Worm (Caenorhabditis elegans) whole organism, L4 larva: ENCODE measurements around the gene bed-3.

ENCODE experiments used
- F26F4.8 ChIP-seq: fragments of 200-800 bp; sonication (Bioruptor generic); conservative IDR thresholded peaks from 2 replicates; pipeline ENCODE4 v1.3.6; 2022; ENCODE audit warnings: missing genetic modification characterization, missing compliant biosample characterization
- T20F7.1 ChIP-seq: fragments of 200-800 bp; sonication (Bioruptor generic); optimal IDR thresholded peaks from 2 replicates; lab custom pipeline; 2018; ENCODE audit warnings: mild to moderate bottlenecking, missing genetic modification characterization, missing compliant biosample characterization
- aha-1 ChIP-seq: fragments of 150-350 bp; peaks from one replicate; lab custom pipeline; 2014; ENCODE audit warnings: missing biosample characterization, missing genetic modification characterization
- arid-1 ChIP-seq: fragments of 200-800 bp; sonication (Bioruptor generic); conservative IDR thresholded peaks from 2 replicates; pipeline ENCODE4 v1.3.6; 2022; ENCODE audit warnings: missing genetic modification reagents, missing genetic modification characterization, missing compliant biosample characterization
- attf-4 ChIP-seq: sonication (generic microtip); optimal IDR thresholded peaks from 3 replicates; lab custom pipeline; 2017; ENCODE audit warnings: missing biosample characterization, missing genetic modification characterization
- ceh-20 ChIP-seq: fragments of 200-800 bp; sonication (Bioruptor generic); IDR thresholded peaks from 2 replicates; pipeline ENCODE4 v1.3.6; 2022; ENCODE audit warnings: missing genetic modification reagents, missing genetic modification characterization, missing compliant biosample characterization
- ceh-28 ChIP-seq: fragments of 150-350 bp; optimal IDR thresholded peaks from 2 replicates; lab custom pipeline; 2014; ENCODE audit warnings: missing biosample characterization, missing genetic modification reagents, missing genetic modification characterization
- ceh-44 ChIP-seq: fragments of 200-800 bp; sonication (Bioruptor generic); IDR thresholded peaks from 2 replicates; pipeline ENCODE4 v1.3.6; 2022; ENCODE audit warnings: missing genetic modification reagents, missing genetic modification characterization, missing compliant biosample characterization
- ceh-82 ChIP-seq: sonication (generic microtip); optimal IDR thresholded peaks from 2 replicates; lab custom pipeline; 2017; ENCODE audit warnings: missing biosample characterization, missing genetic modification characterization
- ctbp-1 ChIP-seq: fragments of 200-800 bp; sonication (Bioruptor generic); IDR thresholded peaks from 2 replicates; pipeline ENCODE4 v1.3.6; 2022; ENCODE audit warnings: missing genetic modification reagents, missing genetic modification characterization, missing compliant biosample characterization
- dmd-9 ChIP-seq: fragments of 200-800 bp; sonication (Bioruptor generic); IDR thresholded peaks from 2 replicates; pipeline ENCODE4 v1.3.6; 2022; ENCODE audit warnings: missing genetic modification reagents, missing genetic modification characterization, missing compliant biosample characterization
- dpl-1 ChIP-seq: fragments of 150-350 bp; optimal IDR thresholded peaks from 2 replicates; lab custom pipeline; 2014; ENCODE audit warnings: missing biosample characterization, missing genetic modification reagents, missing genetic modification characterization
- dve-1 ChIP-seq: sonication (generic microtip); optimal IDR thresholded peaks from 2 replicates; lab custom pipeline; 2017; ENCODE audit warnings: antibody characterized with exemption, mild to moderate bottlenecking, missing genetic modification characterization, missing compliant biosample characterization; ENCODE audit not compliant: insufficient read depth
- fkh-10 ChIP-seq: fragments of 150-350 bp; optimal IDR thresholded peaks from 2 replicates; lab custom pipeline; 2014; ENCODE audit warnings: missing biosample characterization, missing genetic modification reagents, missing genetic modification characterization
- hlh-30 ChIP-seq: sonication (generic microtip); optimal IDR thresholded peaks from 2 replicates; lab custom pipeline; 2017; ENCODE audit warnings: antibody characterized with exemption, mild to moderate bottlenecking, missing genetic modification characterization, missing compliant biosample characterization; ENCODE audit not compliant: insufficient read depth
- hmg-1.1 ChIP-seq: fragments of 200-800 bp; sonication (Bioruptor generic); IDR thresholded peaks from 2 replicates; pipeline ENCODE4 v1.3.6; 2022; ENCODE audit warnings: missing genetic modification reagents, missing genetic modification characterization, missing compliant biosample characterization
- jun-1 ChIP-seq: fragments of 150-350 bp; optimal IDR thresholded peaks from 2 replicates; lab custom pipeline; 2014; ENCODE audit warnings: missing biosample characterization, missing genetic modification reagents, missing genetic modification characterization
- lim-7 ChIP-seq: fragments of 200-800 bp; sonication (Bioruptor generic); IDR thresholded peaks from 2 replicates; pipeline ENCODE4 v1.3.6; 2022; ENCODE audit warnings: missing genetic modification characterization, missing compliant biosample characterization
- lin-38 ChIP-seq: fragments of 200-800 bp; sonication (Bioruptor generic); IDR thresholded peaks from 2 replicates; pipeline ENCODE4 v1.3.6; 2022; ENCODE audit warnings: missing genetic modification reagents, missing genetic modification characterization, missing compliant biosample characterization
- madf-9 ChIP-seq: fragments of 200-800 bp; sonication (Bioruptor generic); conservative IDR thresholded peaks from 2 replicates; pipeline ENCODE4 v1.3.6; 2022; ENCODE audit warnings: missing genetic modification reagents, missing genetic modification characterization, missing compliant biosample characterization
- mxl-3 ChIP-seq: fragments of 200-800 bp; sonication (Bioruptor generic); optimal IDR thresholded peaks from 2 replicates; lab custom pipeline; 2018; ENCODE audit warnings: mild to moderate bottlenecking, missing genetic modification characterization, missing compliant biosample characterization
- nhr-102 ChIP-seq: sonication (generic microtip); optimal IDR thresholded peaks from 2 replicates; lab custom pipeline; 2016; ENCODE audit warnings: mild to moderate bottlenecking, missing genetic modification characterization, moderate library complexity, missing compliant biosample characterization
- nhr-111 ChIP-seq: fragments of 200-800 bp; sonication (Bioruptor generic); optimal IDR thresholded peaks from 2 replicates; lab custom pipeline; 2018; ENCODE audit warnings: mild to moderate bottlenecking, missing genetic modification characterization, missing compliant biosample characterization
- nhr-25 ChIP-seq: sonication (generic microtip); optimal IDR thresholded peaks from 2 replicates; lab custom pipeline; 2017; ENCODE audit warnings: missing genetic modification characterization, mild to moderate bottlenecking, missing compliant biosample characterization, antibody characterized with exemption, moderate library complexity, borderline replicate concordance; ENCODE audit not compliant: insufficient read depth
- nhr-28 ChIP-seq: fragments of 150-350 bp; optimal IDR thresholded peaks from 2 replicates; lab custom pipeline; 2014; ENCODE audit warnings: missing biosample characterization, missing genetic modification characterization
- nhr-42 ChIP-seq: fragments of 200-800 bp; sonication (Bioruptor generic); IDR thresholded peaks from 2 replicates; pipeline ENCODE4 v1.3.6; 2022; ENCODE audit warnings: missing genetic modification characterization, missing compliant biosample characterization
- nhr-6 ChIP-seq: fragments of 150-350 bp; optimal IDR thresholded peaks from 2 replicates; lab custom pipeline; 2014; ENCODE audit warnings: missing biosample characterization, missing genetic modification characterization
- nhr-77 ChIP-seq: fragments of 150-350 bp; optimal IDR thresholded peaks from 2 replicates; lab custom pipeline; 2014; ENCODE audit warnings: missing biosample characterization, missing genetic modification characterization
- pqm-1 ChIP-seq: sonication (generic microtip); optimal IDR thresholded peaks from 2 replicates; lab custom pipeline; 2017; ENCODE audit warnings: missing biosample characterization, missing genetic modification characterization
- rbr-2 ChIP-seq: sonication (generic microtip); optimal IDR thresholded peaks from 2 replicates; lab custom pipeline; 2016; ENCODE audit warnings: missing genotype, missing genetic modification characterization, missing compliant biosample characterization
- set-16 ChIP-seq: fragments of 200-800 bp; sonication (Bioruptor generic); IDR thresholded peaks from 2 replicates; pipeline ENCODE4 v1.3.6; 2022; ENCODE audit warnings: missing genetic modification reagents, missing genetic modification characterization, missing compliant biosample characterization
- unc-62 ChIP-seq, 3 experiments: fragments of 150-350 bp in 1 of 3; sonication (generic microtip); optimal IDR thresholded peaks in 2 of 3; peaks in 1 of 3; 1 replicate in 1 of 3; 2 replicates in 2 of 3; lab custom pipeline; 2014 to 2017; ENCODE audit warnings: missing biosample characterization in 3 of 3, missing genetic modification characterization in 3 of 3, missing genetic modification reagents in 3 of 3, missing genotype in 1 of 3
- zfp-3 ChIP-seq: fragments of 200-800 bp; sonication (Bioruptor generic); conservative IDR thresholded peaks from 2 replicates; pipeline ENCODE4 v1.3.6; 2022; ENCODE audit warnings: missing genetic modification reagents, missing genetic modification characterization, missing compliant biosample characterization
- zip-11 ChIP-seq: fragments of 200-800 bp; sonication (Bioruptor generic); IDR thresholded peaks from 2 replicates; pipeline ENCODE4 v1.3.6; 2022; ENCODE audit warnings: missing genetic modification characterization, missing compliant biosample characterization

bed-3 gene

DNA sequence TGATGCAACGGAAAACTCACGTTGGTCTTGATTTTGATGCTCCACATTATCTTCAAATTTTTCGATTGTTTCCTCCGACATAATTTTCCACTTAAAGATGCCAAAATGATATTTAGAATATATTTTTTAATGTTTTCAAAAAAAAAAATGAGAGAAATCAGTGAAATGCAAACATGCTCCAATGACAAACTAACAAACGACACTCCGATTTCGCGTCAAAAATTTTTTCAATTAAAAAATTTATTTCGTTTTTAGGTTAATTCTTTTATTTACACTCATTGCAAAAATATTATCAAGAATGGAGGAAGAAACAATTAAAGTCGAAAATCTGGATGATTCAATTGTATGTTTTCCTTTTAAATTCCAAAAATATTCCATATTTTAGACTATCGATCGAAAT lies 15.7 kb downstream of the bed-3 start, which contains the start of the genes trmt-10A and F25H8.2:
Gene trmt-10A, minus strand, starts transcription at position 159 of the 400 bp plus-strand sequence.
Gene F25H8.2, plus strand, starts transcription at position 181 of the 400 bp plus-strand sequence.
- peak; percentile 44 for TF ChIP-seq dpl-1 (GFP tag; lab: Kevin White, UChicago)
- TF ChIP-seq ceh-82 (tag; lab: Kevin White, UChicago) = no peak
- no peak for TF ChIP-seq arid-1 (GFP tag; lab: Robert Waterston, UW)
- TF ChIP-seq fkh-10 = no peak
- TF ChIP-seq nhr-6 (tag; lab: Kevin White, UChicago) = peak; percentile 16
- TF ChIP-seq rbr-2 (tag; lab: Kevin White, UChicago) = peak; percentile 28
- TF ChIP-seq ceh-20 (GFP tag; lab: Robert Waterston, UW) = no peak
- TF ChIP-seq dve-1 (tag; lab: Kevin White, UChicago) = peak; percentile 7
- TF ChIP-seq aha-1 (tag; lab: Kevin White, UChicago) = peak; percentile 30
- TF ChIP-seq jun-1 (tag; lab: Kevin White, UChicago) = no peak
- peak; percentile 65 for TF ChIP-seq nhr-77
- peak; percentile 89 for TF ChIP-seq lin-38
- no peak for TF ChIP-seq madf-9
- no peak for TF ChIP-seq nhr-111 (GFP tag; lab: Kevin White, UChicago)
- TF ChIP-seq hmg-1.1 (GFP tag; lab: Robert Waterston, UW) = no peak
- no peak for TF ChIP-seq F26F4.8
- TF ChIP-seq dmd-9 (GFP tag; lab: Robert Waterston, UW) = no peak
- TF ChIP-seq T20F7.1 (GFP tag; lab: Kevin White, UChicago) = peak; percentile 90
- no peak for TF ChIP-seq zip-11 (GFP tag; lab: Robert Waterston, UW)
- TF ChIP-seq lim-7 = no peak
- no peak for TF ChIP-seq attf-4 (tag; lab: Kevin White, UChicago)
- TF ChIP-seq ctbp-1 (GFP tag; lab: Robert Waterston, UW) = no peak
- TF ChIP-seq nhr-42 (GFP tag; lab: Robert Waterston, UW) = no peak
- TF ChIP-seq zfp-3 = no peak
- TF ChIP-seq nhr-28 (tag; lab: Kevin White, UChicago) = peak; percentile 18
- TF ChIP-seq ceh-28 (tag; lab: Kevin White, UChicago) = no peak
- TF ChIP-seq, all 104 proteins: peak for 9

- TF ChIP-seq ceh-20 (GFP tag; lab: Robert Waterston, UW) = no peak
- TF ChIP-seq set-16 (GFP tag; lab: Robert Waterston, UW) = 0 out of 2 replicates have a peak, but pooled peaks have one; percentile 18
- no peak for TF ChIP-seq ceh-44 (GFP tag; lab: Robert Waterston, UW)
- TF ChIP-seq dve-1 (tag; lab: Kevin White, UChicago) = no peak
- no peak for TF ChIP-seq arid-1 (GFP tag; lab: Robert Waterston, UW)
- no peak for TF ChIP-seq mxl-3 (GFP tag; lab: Kevin White, UChicago)
- no peak for TF ChIP-seq ctbp-1 (GFP tag; lab: Robert Waterston, UW)
Measured at ce11 chrIV:9933580-9933979, 17.3 kb downstream of the bed-3 start, which contains the start of gene spe-29. spe-29 (plus strand) TSS chrIV:9933880.

ce11 chrIV:9943214-9943613 lies 26.9 kb downstream of the bed-3 start:
- TF ChIP-seq unc-62 (GFP tag; optimal IDR thresholded peaks at IDR 0.05 in 1 of 2; lab: Kevin White, UChicago) = peak in 1 of 2 experiments; percentile 99
- no peak for TF ChIP-seq unc-62 (tag; optimal IDR thresholded peaks at IDR 0.05; lab: Kevin White, UChicago)
- TF ChIP-seq nhr-25 (tag; lab: Kevin White, UChicago) = no peak

DNA sequence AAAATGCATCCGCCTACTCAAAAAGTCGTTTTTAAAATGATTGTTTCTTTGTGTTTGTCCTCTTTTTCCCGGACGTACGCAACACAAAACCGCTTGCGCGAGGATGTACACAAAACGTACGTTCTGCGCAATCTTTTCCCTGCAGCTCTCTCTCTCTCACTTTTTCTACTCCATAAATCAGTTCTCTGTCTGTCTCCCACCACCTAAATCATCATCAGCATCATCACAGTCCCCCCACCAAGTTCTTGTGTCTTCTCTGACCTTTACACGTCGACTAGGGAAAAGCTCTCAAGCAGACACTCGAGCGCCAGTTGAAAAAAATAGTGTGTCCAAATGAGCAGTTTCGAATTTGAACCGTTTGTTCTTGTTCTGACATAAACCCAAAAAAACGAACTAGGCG lies 28.0 kb downstream of the bed-3 start:
- no peak for TF ChIP-seq nhr-6 (tag; lab: Kevin White, UChicago)
- no peak for TF ChIP-seq zfp-3
- TF ChIP-seq pqm-1 (tag; lab: Kevin White, UChicago) = no peak
- TF ChIP-seq hlh-30 = no peak
- TF ChIP-seq nhr-102 = no peak
